2 worm cellular contexts compared by ENCODE assay signal in the genomic region with DNA sequence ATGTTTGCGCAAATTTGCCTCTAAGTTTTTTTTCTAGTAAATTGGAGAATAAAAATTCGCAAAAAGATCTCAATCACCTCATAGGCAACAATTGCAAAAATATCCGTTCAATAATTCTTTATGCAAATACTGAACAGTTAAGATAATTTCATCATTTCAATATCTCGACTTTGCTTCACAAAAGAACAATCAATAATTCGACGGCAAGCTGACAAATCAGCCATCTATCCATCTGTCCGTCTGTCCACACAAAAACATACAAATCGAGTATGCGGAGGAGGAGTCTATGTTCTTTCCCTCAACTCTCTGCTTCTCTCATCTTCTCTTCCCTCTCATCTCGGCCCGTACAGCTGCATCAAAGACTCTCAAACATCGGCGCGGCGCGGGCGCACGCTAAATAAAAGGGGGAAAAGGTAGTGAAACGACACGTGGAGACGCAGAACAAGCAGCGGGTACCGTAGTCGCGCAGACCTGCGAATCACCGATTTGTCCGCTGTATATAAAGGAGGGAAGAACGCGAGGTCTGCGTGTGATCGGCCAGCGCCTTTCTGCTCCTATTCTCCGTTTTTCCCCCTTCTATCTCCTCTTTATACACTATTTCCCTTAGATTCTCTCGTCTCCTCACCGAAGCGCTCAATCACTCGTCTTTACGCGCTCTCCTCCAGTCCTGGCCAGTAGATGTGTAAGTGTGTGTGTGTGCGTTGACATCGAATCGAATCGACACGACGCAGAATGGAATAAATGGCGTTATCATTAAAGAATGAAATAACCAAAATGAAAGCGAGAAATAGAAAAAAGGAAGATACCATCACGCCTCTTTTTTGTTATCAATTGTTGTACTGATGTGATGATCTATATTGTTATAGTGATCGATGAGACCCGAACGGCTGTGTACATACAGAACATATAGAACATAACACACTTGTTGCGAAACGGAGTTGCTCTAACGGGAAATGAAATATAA.
TF ChIP-seq lines count a peak whose summit lies in the region.

No protein-coding gene starts in this region.

TF ChIP-seq in whole organism, L1 larva, 84 proteins besides CTCF, POLR2A, EP300 and RAD21 (continued from another document):
- TF ChIP-seq C34B4.2 (tag; optimal IDR thresholded peaks at IDR 0.05; lab: Kevin White, UChicago) = no peak
- peak; percentile 60 for TF ChIP-seq C04F5.9 (tag; optimal IDR thresholded peaks at IDR 0.05; lab: Kevin White, UChicago)
- no peak for TF ChIP-seq Y116A8C.19 (tag; optimal IDR thresholded peaks at IDR 0.05; lab: Kevin White, UChicago; ENCODE audit: borderline replicate concordance)
- peak; percentile 80 for TF ChIP-seq snpc-4 (tag; optimal IDR thresholded peaks at IDR 0.05; lab: Kevin White, UChicago)
- peak in 1 of 2 experiments; percentile 82 for TF ChIP-seq ztf-11 (tag; optimal IDR thresholded peaks at IDR 0.05; lab: Kevin White, UChicago)
- TF ChIP-seq nhr-47 (tag; optimal IDR thresholded peaks at IDR 0.05; lab: Kevin White, UChicago) = peak; percentile 95
- TF ChIP-seq pag-3 (tag; optimal IDR thresholded peaks at IDR 0.05; lab: Kevin White, UChicago; ENCODE audit: borderline replicate concordance, insufficient read depth) = no peak
- TF ChIP-seq pax-3 (tag; optimal IDR thresholded peaks at IDR 0.05; lab: Kevin White, UChicago) = peak; percentile 87
- TF ChIP-seq unc-62 (GFP tag; optimal IDR thresholded peaks at IDR 0.05; lab: Kevin White, UChicago) = no peak
- TF ChIP-seq C16A3.4 (tag; optimal IDR thresholded peaks at IDR 0.05; lab: Kevin White, UChicago) = peak; percentile 96
- TF ChIP-seq unc-86 (tag; optimal IDR thresholded peaks at IDR 0.05; lab: Kevin White, UChicago) = peak; percentile 96
- TF ChIP-seq blmp-1 (tag; optimal IDR thresholded peaks at IDR 0.05; lab: Kevin White, UChicago) = peak; percentile 89
- peak; percentile 25 for TF ChIP-seq zag-1 (tag; optimal IDR thresholded peaks at IDR 0.05; lab: Kevin White, UChicago)
- peak; percentile 49 for TF ChIP-seq efl-3 (GFP tag; optimal IDR thresholded peaks at IDR 0.05; lab: Kevin White, UChicago)
- peak; percentile 87 for TF ChIP-seq sox-4 (tag; optimal IDR thresholded peaks at IDR 0.05; lab: Kevin White, UChicago)
- TF ChIP-seq ceh-82 (tag; optimal IDR thresholded peaks at IDR 0.05; lab: Kevin White, UChicago) = peak; percentile 57 to 95 (median 83)
- TF ChIP-seq mef-2 (tag; optimal IDR thresholded peaks at IDR 0.05; lab: Kevin White, UChicago) = peak; percentile 82
- TF ChIP-seq mdl-1 (tag; optimal IDR thresholded peaks at IDR 0.05; lab: Kevin White, UChicago) = peak; percentile 74 to 97
- peak; percentile 65 for TF ChIP-seq sup-37 (GFP tag; optimal IDR thresholded peaks at IDR 0.05; lab: Kevin White, UChicago)
- TF ChIP-seq ztf-4 (tag; optimal IDR thresholded peaks at IDR 0.05; lab: Kevin White, UChicago) = peak; percentile 88
- TF ChIP-seq nhr-76 (tag; optimal IDR thresholded peaks at IDR 0.05; lab: Kevin White, UChicago) = peak; percentile 92
- TF ChIP-seq mab-9 (GFP tag; IDR thresholded peaks at IDR 0.05; lab: Robert Waterston, UW) = peak; percentile 83
- TF ChIP-seq unc-98 (GFP tag; IDR thresholded peaks at IDR 0.05; lab: Robert Waterston, UW) = no peak; the same call in 1 of the 2 replicates
- peak; percentile 99 for TF ChIP-seq snu-23 (GFP tag; optimal IDR thresholded peaks at IDR 0.05; lab: Kevin White, UChicago)
- no peak for TF ChIP-seq alr-1 (tag; optimal IDR thresholded peaks at IDR 0.05; lab: Kevin White, UChicago; ENCODE audit: borderline replicate concordance)
- peak; percentile 96 for TF ChIP-seq vab-15 (tag; optimal IDR thresholded peaks at IDR 0.05; lab: Kevin White, UChicago)
- TF ChIP-seq hlh-4 (tag; optimal IDR thresholded peaks at IDR 0.05; lab: Kevin White, UChicago) = no peak
- TF ChIP-seq aly-2 (tag; optimal IDR thresholded peaks at IDR 0.05; lab: Kevin White, UChicago) = peak; percentile 91
- TF ChIP-seq pqm-1 (tag; optimal IDR thresholded peaks at IDR 0.05; lab: Kevin White, UChicago) = no peak
- TF ChIP-seq nhr-237 (tag; optimal IDR thresholded peaks at IDR 0.05; lab: Kevin White, UChicago) = peak; percentile 59

TF ChIP-seq in whole organism, young adult, 124 proteins besides CTCF, POLR2A, EP300 and RAD21 (continued from another document):
- TF ChIP-seq nhr-120 (GFP tag; IDR thresholded peaks at IDR 0.05; lab: Robert Waterston, UW) (no peak), akir-1 (GFP tag; optimal IDR thresholded peaks at IDR 0.05; lab: Kevin White, UChicago) (no peak), ZK185.1 (tag; optimal IDR thresholded peaks at IDR 0.05; lab: Kevin White, UChicago; ENCODE audit: poor library complexity, severe bottlenecking) (peak; percentile 56), egl-18 (GFP tag; IDR thresholded peaks at IDR 0.05; lab: Robert Waterston, UW) (0 out of 2 replicates have a peak, but pooled peaks have one; percentile 13), K11D2.4 (GFP tag; IDR thresholded peaks at IDR 0.05; lab: Robert Waterston, UW) (peak; percentile 83), nfya-1 (tag; optimal IDR thresholded peaks at IDR 0.05; lab: Kevin White, UChicago; ENCODE audit: borderline replicate concordance, insufficient read depth) (no peak), ets-4 (GFP tag; optimal IDR thresholded peaks at IDR 0.05; lab: Kevin White, UChicago) (peak; percentile 60), F39B2.1 (GFP tag; IDR thresholded peaks at IDR 0.05; lab: Robert Waterston, UW) (no peak), ceh-79 (tag; optimal IDR thresholded peaks at IDR 0.05; lab: Kevin White, UChicago) (no peak), cebp-2 (GFP tag; IDR thresholded peaks at IDR 0.05; lab: Robert Waterston, UW) (no peak), snpc-3.4 (tag; optimal IDR thresholded peaks at IDR 0.05; lab: Kevin White, UChicago) (no peak), nhr-27 (tag; optimal IDR thresholded peaks at IDR 0.05; lab: Kevin White, UChicago) (no peak), rpc-1 (optimal IDR thresholded peaks at IDR 0.05; lab: Kevin White, UChicago) (no peak), rpc-1 (tag; optimal IDR thresholded peaks at IDR 0.05; lab: Kevin White, UChicago) (no peak), gei-17 (GFP tag; optimal IDR thresholded peaks at IDR 0.05; lab: Kevin White, UChicago) (peak; percentile 66), T07F8.4 (tag; optimal IDR thresholded peaks at IDR 0.05; lab: Kevin White, UChicago) (peak; percentile 39), F22D6.2 (tag; optimal IDR thresholded peaks at IDR 0.05; lab: Kevin White, UChicago) (peak; percentile 52), F10E7.11 (tag; optimal IDR thresholded peaks at IDR 0.05; lab: Kevin White, UChicago) (no peak), dpl-1 (GFP tag; optimal IDR thresholded peaks at IDR 0.05; lab: Kevin White, UChicago) (no peak), ztf-28 (GFP tag; IDR thresholded peaks at IDR 0.05; lab: Robert Waterston, UW) (0 out of 2 replicates have a peak, but pooled peaks have one; percentile 4), C17E4.6 (GFP tag; IDR thresholded peaks at IDR 0.05; lab: Robert Waterston, UW) (peak; percentile 50; the same call in 1 of the 2 replicates), egl-44 (GFP tag; IDR thresholded peaks at IDR 0.05; lab: Robert Waterston, UW) (peak; percentile 71; the same call in 1 of the 2 replicates), him-1 (tag; optimal IDR thresholded peaks at IDR 0.05; lab: Kevin White, UChicago) (no peak), lir-1 (GFP tag; conservative IDR thresholded peaks at IDR 0.05; lab: Robert Waterston, UW) (peak; percentile 70), bed-2 (GFP tag; IDR thresholded peaks at IDR 0.05; lab: Robert Waterston, UW) (0 out of 2 replicates have a peak, but pooled peaks have one; percentile 22), lag-1 (GFP tag; IDR thresholded peaks at IDR 0.05; lab: Robert Waterston, UW) (no peak), nfya-2 (GFP tag; IDR thresholded peaks at IDR 0.05; lab: Robert Waterston, UW) (no peak), let-526 (GFP tag; IDR thresholded peaks at IDR 0.05; lab: Robert Waterston, UW) (peak; percentile 88; the same call in 1 of the 2 replicates), sptf-2 (GFP tag; optimal IDR thresholded peaks at IDR 0.05; lab: Kevin White, UChicago) (no peak), mxl-1 (tag; optimal IDR thresholded peaks at IDR 0.05; lab: Kevin White, UChicago) (peak; percentile 36), ztf-18 (tag; optimal IDR thresholded peaks at IDR 0.05; lab: Kevin White, UChicago) (peak; percentile 71), unc-62 (GFP tag; optimal IDR thresholded peaks at IDR 0.05; lab: Kevin White, UChicago) (peak; percentile 32), mel-28 (tag; optimal IDR thresholded peaks at IDR 0.05; lab: Kevin White, UChicago; ENCODE audit: borderline replicate concordance) (peak; percentile 14), rec-8 (tag; optimal IDR thresholded peaks at IDR 0.05; lab: Kevin White, UChicago) (peak in 1 of 2 experiments; percentile 2), hmg-1.2 (GFP tag; IDR thresholded peaks at IDR 0.05; lab: Robert Waterston, UW) (peak; percentile 66; the same call in 1 of the 2 replicates), ceh-40 (GFP tag; IDR thresholded peaks at IDR 0.05; lab: Robert Waterston, UW) (no peak), nhr-90 (tag; optimal IDR thresholded peaks at IDR 0.05; lab: Kevin White, UChicago) (peak; percentile 89), tlf-1 (GFP tag; optimal IDR thresholded peaks at IDR 0.05; lab: Kevin White, UChicago) (peak; percentile 72), ceh-100 (GFP tag; IDR thresholded peaks at IDR 0.05; lab: Robert Waterston, UW) (peak; percentile 33; the same call in 1 of the 2 replicates), unc-130 (GFP tag; optimal IDR thresholded peaks at IDR 0.05; lab: Kevin White, UChicago) (peak; percentile 12), ekl-4 (GFP tag; IDR thresholded peaks at IDR 0.05; lab: Robert Waterston, UW) (peak; percentile 81), hsf-1 (GFP tag; IDR thresholded peaks at IDR 0.05; lab: Robert Waterston, UW) (no peak), die-1 (tag; optimal IDR thresholded peaks at IDR 0.05; lab: Kevin White, UChicago) (peak; percentile 36), madf-3 (GFP tag; IDR thresholded peaks at IDR 0.05; lab: Robert Waterston, UW) (no peak), repo-1 (tag; optimal IDR thresholded peaks at IDR 0.05; lab: Kevin White, UChicago) (peak; percentile 61)
TF ChIP-seq in whole organism, young adult: peak in this region for 73.
